Worm (Caenorhabditis elegans): ENCODE results near the gene pms-2.
A peak's percentile ranks its signal among the peaks of the same experiment; 100 is the strongest.

The pms-2 gene

DNA sequence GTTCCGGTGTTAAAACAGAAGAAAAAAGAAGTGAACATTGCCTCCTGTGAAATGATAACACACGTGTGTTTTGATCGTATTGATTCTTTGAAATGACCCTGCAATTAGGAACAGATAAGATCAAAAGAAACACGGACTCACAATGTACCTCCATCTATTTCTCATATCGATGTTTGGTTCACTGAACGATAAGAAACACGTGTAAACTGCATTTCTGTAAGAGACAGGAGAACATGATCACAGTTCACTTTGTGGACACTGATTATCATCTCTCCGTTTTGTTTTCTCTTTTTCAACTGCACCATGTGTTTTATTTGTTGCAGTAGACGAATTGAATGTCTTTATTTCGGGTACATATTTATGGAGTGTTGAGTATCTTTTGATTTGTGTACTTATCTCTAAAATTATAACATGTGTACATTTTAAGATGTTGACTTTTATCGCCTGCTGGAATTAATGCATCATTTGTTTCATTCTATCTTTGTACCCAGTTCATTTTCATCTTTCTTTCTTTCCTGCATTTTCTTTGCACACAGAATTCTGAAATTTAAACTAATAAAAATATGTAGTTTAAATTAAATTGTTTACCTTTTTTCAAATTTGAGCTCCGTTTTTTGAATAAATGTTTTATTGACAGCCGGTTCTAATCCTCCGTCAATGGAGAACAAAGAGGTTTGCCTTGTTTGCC, 2.5 kb upstream of the pms-2 start, which contains the start of the genes H12C20.7 and nhr-68 (continued):
- TF ChIP-seq irx-1 (tag; optimal IDR thresholded peaks at IDR 0.05) (peak; percentile 55), unc-98 (GFP tag; IDR thresholded peaks at IDR 0.05) (no peak), fos-1 (tag; optimal IDR thresholded peaks at IDR 0.05) (peak; percentile 20), lin-14 (GFP tag; optimal IDR thresholded peaks at IDR 0.05) (peak; percentile 97), ceh-63 (GFP tag; optimal IDR thresholded peaks at IDR 0.05) (no peak), nhr-85 (tag) (peak; percentile 99), ets-5 (GFP tag; IDR thresholded peaks at IDR 0.05) (no peak), tbx-2 (tag; optimal IDR thresholded peaks at IDR 0.05) (peak; percentile 76), hlh-4 (tag; optimal IDR thresholded peaks at IDR 0.05) (no peak), rnt-1 (tag; optimal IDR thresholded peaks at IDR 0.05) (no peak), hlh-17 (GFP tag; optimal IDR thresholded peaks at IDR 0.05; ENCODE audit: borderline replicate concordance) (no peak), lin-39 (tag; optimal IDR thresholded peaks at IDR 0.05) (peak; percentile 59), nhr-237 (tag; optimal IDR thresholded peaks at IDR 0.05) (no peak), snpc-4 (tag; optimal IDR thresholded peaks at IDR 0.05) (no peak), pag-3 (tag; optimal IDR thresholded peaks at IDR 0.05; ENCODE audit: borderline replicate concordance, insufficient read depth) (no peak), ztf-4 (tag; optimal IDR thresholded peaks at IDR 0.05) (peak; percentile 95), nhr-47 (tag; optimal IDR thresholded peaks at IDR 0.05) (peak; percentile 85), sptf-1 (tag; optimal IDR thresholded peaks at IDR 0.05) (no peak), zip-4 (GFP tag; optimal IDR thresholded peaks at IDR 0.05) (peak; percentile 51), ces-1 (GFP tag; optimal IDR thresholded peaks at IDR 0.05) (no peak), nhr-76 (tag; optimal IDR thresholded peaks at IDR 0.05) (no peak), mdl-1 (tag; optimal IDR thresholded peaks at IDR 0.05) (peak in 1 of 2 experiments; percentile 90), nhr-19 (GFP tag; conservative IDR thresholded peaks at IDR 0.05) (peak; percentile 90), unc-130 (tag; optimal IDR thresholded peaks at IDR 0.05) (peak; percentile 72), nhr-12 (tag; optimal IDR thresholded peaks at IDR 0.05) (no peak), tlp-1 (tag; optimal IDR thresholded peaks at IDR 0.05) (no peak), skn-1 (tag; optimal IDR thresholded peaks at IDR 0.05) (peak; percentile 6), vab-15 (tag; optimal IDR thresholded peaks at IDR 0.05) (no peak), nhr-28 (tag; optimal IDR thresholded peaks at IDR 0.05) (no peak), efl-3 (GFP tag; optimal IDR thresholded peaks at IDR 0.05) (no peak), nhr-90 (tag; optimal IDR thresholded peaks at IDR 0.05; ENCODE audit: poor library complexity) (peak; percentile 97), elt-3 (tag; optimal IDR thresholded peaks at IDR 0.05) (peak; percentile 84 to 99 (median 93)), elt-2 (tag; optimal IDR thresholded peaks at IDR 0.05) (peak; percentile 99), xbp-1 (tag; optimal IDR thresholded peaks at IDR 0.05) (peak; percentile 74), aly-2 (tag; optimal IDR thresholded peaks at IDR 0.05) (no peak), lin-35 (GFP tag; optimal IDR thresholded peaks at IDR 0.05) (peak in 1 of 2 experiments; percentile 85), C34B4.2 (tag; optimal IDR thresholded peaks at IDR 0.05) (no peak), lin-15B (tag; optimal IDR thresholded peaks at IDR 0.05) (no peak), zag-1 (tag; optimal IDR thresholded peaks at IDR 0.05) (no peak), fkh-10 (GFP tag; optimal IDR thresholded peaks at IDR 0.05) (no peak), Y116A8C.19 (tag; optimal IDR thresholded peaks at IDR 0.05; ENCODE audit: borderline replicate concordance) (no peak)

DNA sequence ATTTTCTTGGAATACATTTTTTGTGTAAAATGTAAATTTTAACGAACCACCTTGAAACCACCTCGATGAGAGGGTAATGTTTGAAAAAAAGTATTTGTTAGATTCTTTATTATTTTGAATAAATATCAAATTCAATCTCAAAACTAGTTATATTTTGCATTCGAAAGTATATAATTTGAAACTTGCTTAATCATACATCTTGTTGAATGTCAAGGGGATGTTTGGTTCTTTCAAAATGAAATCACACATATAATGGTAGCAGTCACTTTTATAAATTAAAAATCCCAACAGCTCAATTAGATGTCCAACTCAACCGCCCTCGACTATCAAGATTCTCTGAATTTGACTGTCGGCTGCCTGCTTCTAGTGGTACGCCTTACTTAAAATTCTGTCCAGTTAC, 5.8 kb downstream of the pms-2 start, which contains the start of gene srx-87:
Gene srx-87, plus strand, starts transcription at position 301 of the 400 bp plus-strand sequence.
- TF ChIP-seq ceh-88 (GFP tag; IDR thresholded peaks at IDR 0.05) (no peak), efl-1 (optimal IDR thresholded peaks at IDR 0.05) (no peak), efl-1 (GFP tag; optimal IDR thresholded peaks at IDR 0.05 in 1 of 2) (peak in 1 of 2 experiments; percentile 17), fkh-10 (GFP tag; optimal IDR thresholded peaks at IDR 0.05) (no peak), F16B12.6 (tag; optimal IDR thresholded peaks at IDR 0.05) (no peak), isw-1 (GFP tag; IDR thresholded peaks at IDR 0.05) (no peak)

Measured in whole organism, L1 larva.